Worm (Caenorhabditis elegans): Measurements from ENCODE around the gene F49H12.4.

Gene F49H12.4

ce11 chrX:2096804-2097203, 17.2 kb downstream of the F49H12.4 start, which contains the start of gene T21D9.2:
Gene T21D9.2 (minus strand): TSS chrX:2096904.
- no peak for TF ChIP-seq nhr-237 (tag; optimal IDR thresholded peaks at IDR 0.05)
- TF ChIP-seq snpc-4 (tag; optimal IDR thresholded peaks at IDR 0.05): no peak
- no peak for TF ChIP-seq nhr-10 (tag; optimal IDR thresholded peaks at IDR 0.05)
- TF ChIP-seq ztf-11 (tag; optimal IDR thresholded peaks at IDR 0.05): no peak
- TF ChIP-seq mbf-1 (tag; optimal IDR thresholded peaks at IDR 0.05): no peak

ce11 chrX:2099002-2099401, 19.4 kb downstream of the F49H12.4 start:
- peak; percentile 13 for TF ChIP-seq unc-55 (GFP tag; optimal IDR thresholded peaks at IDR 0.05)
- TF ChIP-seq lin-39 (tag; optimal IDR thresholded peaks at IDR 0.05): no peak
- TF ChIP-seq mab-5 (tag; optimal IDR thresholded peaks at IDR 0.05): peak; percentile 57

DNA sequence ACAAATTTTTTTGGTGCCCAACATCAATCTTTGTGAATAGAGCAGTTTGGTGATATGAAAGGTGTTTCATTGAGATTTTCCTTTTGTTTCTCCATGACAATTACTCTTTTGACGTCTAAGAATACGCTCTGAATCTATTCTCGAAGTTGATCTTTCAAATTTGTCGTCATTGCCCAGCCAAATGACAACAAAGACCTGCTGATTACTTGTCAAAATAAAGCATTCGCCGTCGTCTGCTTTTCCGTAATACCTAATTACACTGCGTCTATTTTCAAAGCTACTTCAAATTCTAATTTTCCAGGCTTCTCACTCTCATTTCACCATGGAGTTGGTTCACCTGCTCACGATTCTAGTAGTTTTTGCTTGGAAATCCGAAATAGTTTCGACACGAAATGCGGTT, 25.7 kb downstream of the F49H12.4 start, which contains the start of gene F53B1.3:
F53B1.3 (plus strand) TSS at position 301 of the 400 bp plus-strand sequence.
- TF ChIP-seq R02D3.7 (tag; optimal IDR thresholded peaks at IDR 0.05) (no peak), nhr-6 (tag; optimal IDR thresholded peaks at IDR 0.05) (no peak), nhr-77 (tag; optimal IDR thresholded peaks at IDR 0.05) (no peak), nhr-25 (tag; optimal IDR thresholded peaks at IDR 0.05) (no peak), nhr-11 (tag; optimal IDR thresholded peaks at IDR 0.05) (no peak), F13H6.1 (tag; optimal IDR thresholded peaks at IDR 0.05) (no peak), peb-1 (tag; optimal IDR thresholded peaks at IDR 0.05) (no peak), ama-1 (optimal IDR thresholded peaks at IDR 0.05) (no peak), elt-1 (tag; optimal IDR thresholded peaks at IDR 0.05) (no peak), egl-27 (tag; optimal IDR thresholded peaks at IDR 0.05) (no peak), ztf-1 (GFP tag; conservative IDR thresholded peaks at IDR 0.05) (no peak), blmp-1 (tag; optimal IDR thresholded peaks at IDR 0.05; ENCODE audit: insufficient read depth) (no peak)

- TF ChIP-seq mdl-1 (tag; optimal IDR thresholded peaks at IDR 0.05): no peak
- no peak for TF ChIP-seq ceh-16 (tag; optimal IDR thresholded peaks at IDR 0.05)
- no peak for TF ChIP-seq Y55F3AM.14 (GFP tag; optimal IDR thresholded peaks at IDR 0.05)
- no peak for TF ChIP-seq R02D3.7 (tag; optimal IDR thresholded peaks at IDR 0.05)
- TF ChIP-seq mbf-1 (tag; optimal IDR thresholded peaks at IDR 0.05): no peak
- TF ChIP-seq nhr-10 (tag; optimal IDR thresholded peaks at IDR 0.05): no peak
- no peak for TF ChIP-seq unc-55 (GFP tag; optimal IDR thresholded peaks at IDR 0.05)
- TF ChIP-seq lsy-2 (tag; optimal IDR thresholded peaks at IDR 0.05): no peak
- no peak for TF ChIP-seq elt-1 (tag; optimal IDR thresholded peaks at IDR 0.05)
- no peak for TF ChIP-seq nhr-6 (tag; optimal IDR thresholded peaks at IDR 0.05)
- no peak for TF ChIP-seq lin-13 (GFP tag; optimal IDR thresholded peaks at IDR 0.05)
- TF ChIP-seq sem-4 (tag; optimal IDR thresholded peaks at IDR 0.05): no peak
- TF ChIP-seq peb-1 (tag; optimal IDR thresholded peaks at IDR 0.05): no peak
- TF ChIP-seq lin-11 (tag; optimal IDR thresholded peaks at IDR 0.05): no peak
- TF ChIP-seq blmp-1 (tag; optimal IDR thresholded peaks at IDR 0.05; ENCODE audit: insufficient read depth): no peak
- no peak for TF ChIP-seq C34F6.9 (tag; optimal IDR thresholded peaks at IDR 0.05)
- no peak for TF ChIP-seq nhr-11 (tag; optimal IDR thresholded peaks at IDR 0.05)
- TF ChIP-seq nhr-23 (tag; optimal IDR thresholded peaks at IDR 0.05): no peak
- no peak for TF ChIP-seq ztf-4 (tag; optimal IDR thresholded peaks at IDR 0.05)
- TF ChIP-seq ztf-1 (GFP tag; conservative IDR thresholded peaks at IDR 0.05): no peak
- TF ChIP-seq dmd-4 (tag; optimal IDR thresholded peaks at IDR 0.05): no peak
- no peak for TF ChIP-seq nhr-77 (tag; optimal IDR thresholded peaks at IDR 0.05)
- TF ChIP-seq alr-1 (tag; optimal IDR thresholded peaks at IDR 0.05): no peak
- no peak for TF ChIP-seq nhr-237 (tag; optimal IDR thresholded peaks at IDR 0.05)
- TF ChIP-seq aly-2 (tag; optimal IDR thresholded peaks at IDR 0.05): no peak
- peak; percentile 9 for TF ChIP-seq gmeb-1 (tag; optimal IDR thresholded peaks at IDR 0.05)
- no peak for TF ChIP-seq unc-39 (tag; optimal IDR thresholded peaks at IDR 0.05)
- TF ChIP-seq sma-9 (GFP tag; optimal IDR thresholded peaks at IDR 0.05): peak; percentile 62
- no peak for TF ChIP-seq sma-9 (tag; optimal IDR thresholded peaks at IDR 0.05)
- no peak for TF ChIP-seq egl-27 (tag; optimal IDR thresholded peaks at IDR 0.05)
- TF ChIP-seq nhr-129 (tag; optimal IDR thresholded peaks at IDR 0.05): peak; percentile 8
- TF ChIP-seq zag-1 (tag; optimal IDR thresholded peaks at IDR 0.05): no peak
- no peak for TF ChIP-seq skn-1 (tag; optimal IDR thresholded peaks at IDR 0.05)
- TF ChIP-seq ceh-82 (tag; optimal IDR thresholded peaks at IDR 0.05): no peak
- no peak for TF ChIP-seq nhr-25 (tag; optimal IDR thresholded peaks at IDR 0.05)
- TF ChIP-seq nhr-21 (tag; optimal IDR thresholded peaks at IDR 0.05): no peak
- TF ChIP-seq snpc-4 (tag; optimal IDR thresholded peaks at IDR 0.05): no peak
- TF ChIP-seq crh-2 (tag; optimal IDR thresholded peaks at IDR 0.05): peak; percentile 35
- peak; percentile 81 for TF ChIP-seq fos-1 (tag; optimal IDR thresholded peaks at IDR 0.05)
- TF ChIP-seq nhr-12 (tag; optimal IDR thresholded peaks at IDR 0.05): no peak
- no peak for TF ChIP-seq ama-1 (optimal IDR thresholded peaks at IDR 0.05)
These were observed 27.8 kb downstream of the F49H12.4 start for ce11 chrX:2107414-2107813.
